Fruit fly (Drosophila melanogaster) whole organism, embryonic: ENCODE results near the gene CG13376.

Experiments used
- Aef1 ChIP-seq: fragments of 200-800 bp; sonication (Bioruptor generic); IDR thresholded peaks from 3 replicates; pipeline ENCODE4 v1.3.6; 2022; ENCODE audit warnings: missing biosample characterization, missing genetic modification characterization
- CG10462 ChIP-seq: fragments of 200-800 bp; sonication (Bioruptor generic); optimal IDR thresholded peaks from 2 replicates; lab custom pipeline; 2016; ENCODE audit warnings: missing biosample characterization, missing genetic modification characterization
- CG10979 ChIP-seq: fragments of 200-800 bp; sonication (Bioruptor generic); optimal IDR thresholded peaks from 2 replicates; lab custom pipeline; 2018; ENCODE audit warnings: missing biosample characterization, mild to moderate bottlenecking, missing genetic modification characterization, moderate library complexity
- CG11560 ChIP-seq: fragments of 200-800 bp; sonication (Bioruptor generic); IDR thresholded peaks from 3 replicates; pipeline ENCODE4 v1.3.6; 2022; ENCODE audit warnings: missing biosample characterization, missing genetic modification characterization
- CG12071 ChIP-seq: fragments of 200-800 bp; sonication (Bioruptor generic); optimal IDR thresholded peaks from 3 replicates; lab custom pipeline; 2018; ENCODE audit warnings: missing biosample characterization, mild to moderate bottlenecking, missing genetic modification characterization
- CG12659 ChIP-seq: fragments of 200-800 bp; sonication (Bioruptor generic); optimal IDR thresholded peaks from 3 replicates; lab custom pipeline; 2017; ENCODE audit warnings: mild to moderate bottlenecking, missing biosample characterization, missing genetic modification reagents, missing genetic modification characterization
- CG12942 ChIP-seq: fragments of 200-800 bp; sonication (Bioruptor generic); optimal IDR thresholded peaks from 3 replicates; lab custom pipeline; 2016; ENCODE audit warnings: missing biosample characterization, missing genetic modification characterization
- CG13287 ChIP-seq: fragments of 200-800 bp; sonication (Bioruptor generic); IDR thresholded peaks from 2 replicates; pipeline ENCODE4 v1.3.6; 2022; ENCODE audit warnings: missing biosample characterization, missing genetic modification characterization; ENCODE audit not compliant: partially characterized antibody
- CG15011 ChIP-seq: fragments of 200-800 bp; sonication (Bioruptor generic); optimal IDR thresholded peaks from 3 replicates; lab custom pipeline; 2018; ENCODE audit warnings: missing biosample characterization, mild to moderate bottlenecking, missing genetic modification characterization
- CG1529 ChIP-seq: fragments of 200-800 bp; sonication (Bioruptor generic); optimal IDR thresholded peaks from 3 replicates; lab custom pipeline; 2018; ENCODE audit warnings: missing biosample characterization, missing genetic modification characterization
- CG1603 ChIP-seq: fragments of 200-800 bp; sonication (Bioruptor generic); optimal IDR thresholded peaks from 2 replicates; lab custom pipeline; 2019; ENCODE audit warnings: missing biosample characterization, mild to moderate bottlenecking, missing genetic modification characterization, moderate library complexity
- CG16779 ChIP-seq: fragments of 200-800 bp; sonication (Bioruptor generic); IDR thresholded peaks from 2 replicates; pipeline ENCODE4 v1.3.6; 2022; ENCODE audit warnings: missing biosample characterization, missing genetic modification characterization
- CG1792 ChIP-seq: fragments of 200-800 bp; sonication (Bioruptor generic); optimal IDR thresholded peaks from 2 replicates; lab custom pipeline; 2016; ENCODE audit warnings: missing biosample characterization, missing genetic modification characterization
- CG2875 ChIP-seq: fragments of 200-800 bp; sonication (Bioruptor generic); optimal IDR thresholded peaks from 2 replicates; lab custom pipeline; 2017; ENCODE audit warnings: missing biosample characterization, mild to moderate bottlenecking, missing genetic modification characterization, missing genetic modification reagents
- CG31365 ChIP-seq: fragments of 200-800 bp; sonication (Bioruptor generic); optimal IDR thresholded peaks from 2 replicates; lab custom pipeline; 2018; ENCODE audit warnings: missing biosample characterization, mild to moderate bottlenecking, missing genetic modification characterization
- CG3407 ChIP-seq: fragments of 200-800 bp; sonication (Bioruptor generic); optimal IDR thresholded peaks from 2 replicates; lab custom pipeline; 2018; ENCODE audit warnings: missing biosample characterization, mild to moderate bottlenecking, missing genetic modification characterization
- CG3838 ChIP-seq: fragments of 200-800 bp; sonication (Bioruptor generic); optimal IDR thresholded peaks from 3 replicates; lab custom pipeline; 2016; ENCODE audit warnings: missing biosample characterization, missing genetic modification characterization
- CG4282 ChIP-seq: fragments of 200-800 bp; sonication (Bioruptor generic); optimal IDR thresholded peaks from 2 replicates; lab custom pipeline; 2016; ENCODE audit warnings: missing biosample characterization, missing genetic modification characterization
- CG4328 ChIP-seq: fragments of 200-800 bp; sonication (Bioruptor generic); optimal IDR thresholded peaks from 3 replicates; lab custom pipeline; 2017; ENCODE audit warnings: missing biosample characterization, missing genetic modification reagents, missing genetic modification characterization
- CG43689 ChIP-seq: fragments of 200-800 bp; sonication (Bioruptor generic); IDR thresholded peaks from 2 replicates; pipeline ENCODE4 v1.3.6; 2022; ENCODE audit warnings: missing biosample characterization, missing genetic modification characterization
- CG4617 ChIP-seq: fragments of 200-800 bp; sonication (Bioruptor generic); optimal IDR thresholded peaks from 3 replicates; lab custom pipeline; 2016; ENCODE audit warnings: missing biosample characterization, missing genetic modification characterization, borderline replicate concordance
- CG6654 ChIP-seq: fragments of 200-800 bp; sonication (Bioruptor generic); optimal IDR thresholded peaks from 2 replicates; lab custom pipeline; 2017; ENCODE audit warnings: missing biosample characterization, mild to moderate bottlenecking, missing genetic modification characterization
- CG7372 ChIP-seq: fragments of 200-800 bp; sonication (Bioruptor generic); IDR thresholded peaks from 2 replicates; pipeline ENCODE4 v1.3.6; 2022; ENCODE audit warnings: missing biosample characterization, missing genetic modification characterization
- CG7556 ChIP-seq: fragments of 200-800 bp; sonication (Bioruptor generic); optimal IDR thresholded peaks from 2 replicates; lab custom pipeline; 2017; ENCODE audit warnings: missing biosample characterization, mild to moderate bottlenecking, missing genetic modification characterization
- CG9727 ChIP-seq: fragments of 200-800 bp; sonication (Bioruptor generic); optimal IDR thresholded peaks from 3 replicates; lab custom pipeline; 2017; ENCODE audit warnings: missing biosample characterization, mild to moderate bottlenecking, missing genetic modification characterization
- Dad ChIP-seq: fragments of 200-800 bp; sonication (Bioruptor generic); optimal IDR thresholded peaks from 3 replicates; lab custom pipeline; 2016; ENCODE audit warnings: missing biosample characterization, missing genetic modification characterization
- Dbx ChIP-seq: fragments of 200-800 bp; sonication (Bioruptor generic); IDR thresholded peaks from 3 replicates; pipeline ENCODE4 v1.3.6; 2022; ENCODE audit warnings: missing biosample characterization, missing genetic modification characterization
- Dfd ChIP-seq, 2 experiments: fragments of >200 bp; optimal IDR thresholded peaks; 2 replicates each; lab custom pipeline; 2017; ENCODE audit warnings: missing biosample characterization in 2 of 2, missing genetic modification characterization in 2 of 2
- Dref ChIP-seq: fragments of 200-800 bp; sonication (Bioruptor generic); IDR thresholded peaks from 2 replicates; pipeline ENCODE4 v1.3.6; 2022; ENCODE audit warnings: missing biosample characterization, missing genetic modification characterization
- Eip74EF ChIP-seq, 2 experiments: fragments of 200-800 bp in 1 of 2; fragments of >200 bp in 1 of 2; sonication (Bioruptor generic) in 1 of 2; optimal IDR thresholded peaks; 2 replicates each; lab custom pipeline; 2017 to 2019; ENCODE audit warnings: missing biosample characterization in 2 of 2, missing genetic modification characterization in 2 of 2, mild to moderate bottlenecking in 1 of 2, moderate library complexity in 1 of 2
- H2.0 ChIP-seq: fragments of 200-800 bp; sonication (Bioruptor generic); IDR thresholded peaks from 2 replicates; pipeline ENCODE4 v1.3.6; 2022; ENCODE audit warnings: missing biosample characterization, missing genetic modification characterization
- HLH54F ChIP-seq: fragments of 200-800 bp; sonication (Bioruptor generic); optimal IDR thresholded peaks from 3 replicates; lab custom pipeline; 2016; ENCODE audit warnings: missing biosample characterization, missing genetic modification characterization
- Hand ChIP-seq: fragments of 200-800 bp; sonication (Bioruptor generic); optimal IDR thresholded peaks from 2 replicates; lab custom pipeline; 2017; ENCODE audit warnings: mild to moderate bottlenecking, missing biosample characterization, missing genetic modification reagents, missing genetic modification characterization
- Hr78 ChIP-seq, 2 experiments: fragments of 200-800 bp in 1 of 2; fragments of >200 bp in 1 of 2; sonication (Bioruptor generic) in 1 of 2; optimal IDR thresholded peaks; 2 replicates each; lab custom pipeline; 2017 to 2019; ENCODE audit warnings: missing biosample characterization in 2 of 2, missing genetic modification characterization in 2 of 2, mild to moderate bottlenecking in 1 of 2, moderate library complexity in 1 of 2
- MESR4 ChIP-seq: fragments of 200-800 bp; sonication (Bioruptor generic); optimal IDR thresholded peaks from 2 replicates; lab custom pipeline; 2018; ENCODE audit warnings: missing biosample characterization, mild to moderate bottlenecking, missing genetic modification characterization, moderate library complexity
- Tbp ChIP-seq: fragments of >200 bp; optimal IDR thresholded peaks from 2 replicates; lab custom pipeline; 2018; ENCODE audit warnings: missing biosample characterization, missing genetic modification characterization
- YL-1 ChIP-seq: fragments of 200-800 bp; sonication (Bioruptor generic); optimal IDR thresholded peaks from 3 replicates; lab custom pipeline; 2017; ENCODE audit warnings: missing biosample characterization, mild to moderate bottlenecking, missing genetic modification characterization
- ap ChIP-seq: fragments of 200-800 bp; sonication (Bioruptor generic); IDR thresholded peaks from 2 replicates; pipeline ENCODE4 v1.3.6; 2022; ENCODE audit warnings: missing biosample characterization, missing genetic modification characterization
- az2 ChIP-seq: fragments of 200-800 bp; sonication (Bioruptor generic); optimal IDR thresholded peaks from 3 replicates; lab custom pipeline; 2016; ENCODE audit warnings: missing biosample characterization, missing genetic modification characterization
- emc ChIP-seq: fragments of 200-800 bp; sonication (Bioruptor generic); optimal IDR thresholded peaks from 2 replicates; lab custom pipeline; 2016; ENCODE audit warnings: missing biosample characterization, missing genetic modification characterization
- fd102C ChIP-seq: fragments of 200-800 bp; sonication (Bioruptor generic); optimal IDR thresholded peaks from 2 replicates; lab custom pipeline; 2018; ENCODE audit warnings: missing biosample characterization, mild to moderate bottlenecking, missing genetic modification characterization, moderate library complexity
- fd96Cb ChIP-seq: fragments of 200-800 bp; sonication (Bioruptor generic); optimal IDR thresholded peaks from 2 replicates; lab custom pipeline; 2018; ENCODE audit warnings: missing biosample characterization, mild to moderate bottlenecking, missing genetic modification characterization, moderate library complexity
- gsb ChIP-seq: fragments of 200-800 bp; sonication (Bioruptor generic); IDR thresholded peaks from 2 replicates; pipeline ENCODE4 v1.3.6; 2022; ENCODE audit warnings: missing biosample characterization, missing genetic modification characterization
- insv ChIP-seq, 2 experiments: fragments of 200-800 bp; sonication (Bioruptor generic); optimal IDR thresholded peaks; 3 replicates each; lab custom pipeline; 2016 to 2018; ENCODE audit warnings: missing biosample characterization in 2 of 2, missing genetic modification characterization in 2 of 2
- jumu ChIP-seq: fragments of 200-800 bp; sonication (Bioruptor generic); optimal IDR thresholded peaks from 3 replicates; lab custom pipeline; 2016; ENCODE audit warnings: missing biosample characterization, missing genetic modification characterization
- lilli ChIP-seq: fragments of 200-800 bp; sonication (Bioruptor generic); optimal IDR thresholded peaks from 3 replicates; lab custom pipeline; 2016; ENCODE audit warnings: missing biosample characterization, missing genetic modification characterization
- mirr ChIP-seq: fragments of 200-800 bp; sonication (Bioruptor generic); optimal IDR thresholded peaks from 3 replicates; lab custom pipeline; 2018; ENCODE audit warnings: missing biosample characterization, mild to moderate bottlenecking, missing genetic modification characterization
- mld ChIP-seq: fragments of 200-800 bp; sonication (Bioruptor generic); IDR thresholded peaks from 3 replicates; pipeline ENCODE4 v1.3.6; 2022; ENCODE audit warnings: missing biosample characterization, missing genetic modification characterization; ENCODE audit not compliant: partially characterized antibody
- scrt ChIP-seq: fragments of 200-800 bp; sonication (Bioruptor generic); optimal IDR thresholded peaks from 2 replicates; lab custom pipeline; 2018; ENCODE audit warnings: missing biosample characterization, mild to moderate bottlenecking, missing genetic modification characterization, moderate library complexity
- unc-4 ChIP-seq: fragments of 200-800 bp; sonication (Bioruptor generic); IDR thresholded peaks from 2 replicates; pipeline ENCODE4 v1.3.6; 2022; ENCODE audit warnings: missing biosample characterization, missing genetic modification characterization; ENCODE audit not compliant: partially characterized antibody

CG13376 gene

DNA sequence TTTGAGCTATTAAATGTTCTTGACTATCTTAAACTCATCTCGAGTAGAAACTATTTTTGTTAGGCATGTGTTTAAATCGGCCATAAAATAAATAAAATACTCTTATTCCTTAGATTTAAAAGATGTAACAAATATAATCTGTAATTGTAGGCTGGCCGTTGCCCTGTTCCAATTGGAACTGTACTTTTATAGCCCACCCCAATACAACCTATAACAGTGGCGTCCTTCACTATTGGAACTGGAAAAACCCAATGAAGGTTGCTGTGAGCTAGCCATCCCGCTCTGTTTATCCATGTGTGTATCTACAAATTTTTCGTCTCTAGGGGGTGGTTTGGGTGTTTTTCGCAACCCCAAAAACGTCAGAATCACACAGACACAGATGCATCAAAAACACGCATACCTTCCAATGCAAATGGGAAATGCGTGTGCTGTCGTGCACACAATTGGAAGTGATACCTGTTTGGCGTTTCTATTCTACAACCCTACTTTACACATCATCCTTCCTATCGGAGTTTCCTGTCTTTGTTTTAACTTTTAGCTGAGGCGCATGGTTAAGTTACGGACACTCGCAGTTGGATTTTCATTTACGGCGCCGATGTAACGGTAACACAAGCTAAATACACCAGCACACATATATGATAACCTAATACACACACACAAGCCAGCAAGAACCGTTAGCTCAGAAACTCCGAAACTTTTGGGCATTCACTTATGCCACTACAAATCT, 11.7 kb upstream of the CG13376 start (continued):
- TF ChIP-seq CG7556 (peak; percentile 12), Aef1 (no peak), mirr (GFP tag; lab: Kevin White, UChicago) (no peak), Tbp (no peak), YL-1 (GFP tag; lab: Kevin White, UChicago) (no peak), gsb (GFP tag; lab: Robert Waterston, UW) (no peak), az2 (GFP tag; lab: Kevin White, UChicago) (no peak), fd96Cb (tag; lab: Kevin White, UChicago) (no peak), emc (GFP tag; lab: Kevin White, UChicago) (no peak), CG16779 (no peak), fd102C (GFP tag; lab: Kevin White, UChicago) (no peak), Dfd (GFP tag; optimal IDR thresholded peaks at IDR 0.05; lab: Kevin White, UChicago) (no peak), CG10462 (GFP tag; lab: Kevin White, UChicago) (no peak), CG12071 (GFP tag; lab: Kevin White, UChicago) (no peak), CG4617 (GFP tag; lab: Kevin White, UChicago) (no peak), lilli (GFP tag; lab: Kevin White, UChicago) (no peak), MESR4 (GFP tag; lab: Kevin White, UChicago) (no peak), CG12659 (peak; percentile 23), CG1529 (no peak), CG1792 (GFP tag; lab: Kevin White, UChicago) (no peak), CG4282 (no peak), ap (GFP tag; lab: Robert Waterston, UW) (no peak), scrt (GFP tag; lab: Kevin White, UChicago) (no peak), CG4328 (GFP tag; lab: Kevin White, UChicago) (no peak), CG1603 (tag; lab: Kevin White, UChicago) (no peak), Dref (GFP tag; lab: Robert Waterston, UW) (no peak), CG12942 (no peak), CG6654 (GFP tag; lab: Kevin White, UChicago) (no peak), CG31365 (tag; lab: Kevin White, UChicago) (no peak), CG10979 (tag; lab: Kevin White, UChicago) (no peak), CG9727 (GFP tag; lab: Kevin White, UChicago) (no peak), Dad (GFP tag; lab: Kevin White, UChicago) (no peak), CG3838 (GFP tag; lab: Kevin White, UChicago) (no peak), CG3407 (GFP tag; lab: Kevin White, UChicago) (no peak), Hr78 (GFP tag; optimal IDR thresholded peaks at IDR 0.05; lab: Kevin White, UChicago) (no peak), Eip74EF (GFP tag; optimal IDR thresholded peaks at IDR 0.05; lab: Kevin White, UChicago) (no peak), CG11560 (no peak), CG7372 (GFP tag; lab: Robert Waterston, UW) (no peak), CG13287 (GFP tag; lab: Robert Waterston, UW) (no peak), insv (GFP tag; optimal IDR thresholded peaks at IDR 0.05; lab: Kevin White, UChicago) (peak; percentile 53 to 93), Hand (GFP tag; lab: Kevin White, UChicago) (no peak), jumu (GFP tag; lab: Kevin White, UChicago) (no peak), mld (GFP tag; lab: Robert Waterston, UW) (no peak), Dbx (no peak), CG15011 (peak; percentile 17), CG43689 (GFP tag; lab: Robert Waterston, UW) (no peak), CG2875 (GFP tag; lab: Kevin White, UChicago) (no peak), HLH54F (no peak), H2.0 (GFP tag; lab: Robert Waterston, UW) (no peak), unc-4 (GFP tag; lab: Robert Waterston, UW) (no peak)
